Fruit fly (Drosophila melanogaster) whole organism, embryonic: ENCODE results near the gene Coq2.

Experiments
- Awh ChIP-seq: fragments of 200-800 bp; sonication (Bioruptor generic); IDR thresholded peaks from 2 replicates; pipeline ENCODE4, ENCODE4 v1.3.6; 2022; ENCODE audit warnings: missing biosample characterization, missing genetic modification characterization
- CG11247 ChIP-seq: fragments of 200-800 bp; sonication (Bioruptor generic); IDR thresholded peaks from 2 replicates; pipeline ENCODE4 v1.3.6; 2022; ENCODE audit warnings: missing biosample characterization, missing genetic modification characterization
- CG11560 ChIP-seq: fragments of 200-800 bp; sonication (Bioruptor generic); IDR thresholded peaks from 3 replicates; pipeline ENCODE4 v1.3.6; 2022; ENCODE audit warnings: missing biosample characterization, missing genetic modification characterization
- CG13287 ChIP-seq: fragments of 200-800 bp; sonication (Bioruptor generic); IDR thresholded peaks from 2 replicates; pipeline ENCODE4 v1.3.6; 2022; ENCODE audit warnings: missing biosample characterization, missing genetic modification characterization; ENCODE audit not compliant: partially characterized antibody
- CG15011 ChIP-seq: fragments of 200-800 bp; sonication (Bioruptor generic); optimal IDR thresholded peaks from 3 replicates; lab custom pipeline; 2018; ENCODE audit warnings: missing biosample characterization, mild to moderate bottlenecking, missing genetic modification characterization
- CG15269 ChIP-seq: fragments of 200-800 bp; sonication (Bioruptor generic); optimal IDR thresholded peaks from 2 replicates; lab custom pipeline; 2018; ENCODE audit warnings: missing biosample characterization, mild to moderate bottlenecking, missing genetic modification characterization, moderate library complexity
- CG1603 ChIP-seq: fragments of 200-800 bp; sonication (Bioruptor generic); optimal IDR thresholded peaks from 2 replicates; lab custom pipeline; 2019; ENCODE audit warnings: missing biosample characterization, mild to moderate bottlenecking, missing genetic modification characterization, moderate library complexity
- CG17612 ChIP-seq: fragments of 200-800 bp; sonication (Bioruptor generic); IDR thresholded peaks from 2 replicates; pipeline ENCODE4 v1.3.6; 2022; ENCODE audit warnings: missing biosample characterization, missing genetic modification characterization
- CG1792 ChIP-seq: fragments of 200-800 bp; sonication (Bioruptor generic); optimal IDR thresholded peaks from 2 replicates; lab custom pipeline; 2016; ENCODE audit warnings: missing biosample characterization, missing genetic modification characterization
- CG18476 ChIP-seq: fragments of 200-800 bp; sonication (Bioruptor generic); optimal IDR thresholded peaks from 2 replicates; lab custom pipeline; 2016; ENCODE audit warnings: missing biosample characterization, mild to moderate bottlenecking, missing genetic modification characterization
- CG2120 ChIP-seq: fragments of 200-800 bp; sonication (Bioruptor generic); optimal IDR thresholded peaks from 3 replicates; lab custom pipeline; 2016; ENCODE audit warnings: missing biosample characterization, missing genetic modification characterization
- CG3163 ChIP-seq: fragments of 200-800 bp; sonication (Bioruptor generic); optimal IDR thresholded peaks from 3 replicates; lab custom pipeline; 2016; ENCODE audit warnings: missing biosample characterization, missing genetic modification characterization
- CG3995 ChIP-seq: fragments of 200-800 bp; sonication (Bioruptor generic); optimal IDR thresholded peaks from 3 replicates; lab custom pipeline; 2016; ENCODE audit warnings: missing biosample characterization, missing genetic modification characterization
- CG6689 ChIP-seq: fragments of 200-800 bp; sonication (Bioruptor generic); IDR thresholded peaks from 2 replicates; pipeline ENCODE4 v1.3.6; 2022; ENCODE audit warnings: missing biosample characterization, missing genetic modification characterization
- CG6854 ChIP-seq: fragments of 200-800 bp; sonication (Bioruptor generic); optimal IDR thresholded peaks from 3 replicates; lab custom pipeline; 2017; ENCODE audit warnings: missing biosample characterization, mild to moderate bottlenecking, missing genetic modification characterization
- CG7963 ChIP-seq: fragments of 200-800 bp; sonication (Bioruptor generic); IDR thresholded peaks from 3 replicates; pipeline ENCODE4 v1.3.6; 2022; ENCODE audit warnings: missing biosample characterization, missing genetic modification characterization; ENCODE audit not compliant: partially characterized antibody
- CG8290 ChIP-seq, 3 experiments: fragments of 200-800 bp; sonication (Bioruptor generic); optimal IDR thresholded peaks; 2 replicates each; lab custom pipeline; 2016 to 2019; ENCODE audit warnings: missing biosample characterization in 3 of 3, missing genetic modification characterization in 3 of 3, mild to moderate bottlenecking in 2 of 3, moderate library complexity in 1 of 3
- CG9215 ChIP-seq: fragments of 200-800 bp; sonication (Bioruptor generic); IDR thresholded peaks from 2 replicates; pipeline ENCODE4 v1.3.6; 2022; ENCODE audit warnings: missing biosample characterization, missing genetic modification characterization
- CG9437 ChIP-seq: fragments of 200-800 bp; sonication (Bioruptor generic); optimal IDR thresholded peaks from 2 replicates; lab custom pipeline; 2018; ENCODE audit warnings: missing biosample characterization, mild to moderate bottlenecking, missing genetic modification characterization
- CTCF ChIP-seq: fragments of 200-800 bp; sonication (Bioruptor generic); optimal IDR thresholded peaks from 2 replicates; lab custom pipeline; 2017; ENCODE audit warnings: missing biosample characterization, mild to moderate bottlenecking, missing genetic modification characterization, moderate library complexity
- CkIIα-i1 ChIP-seq: fragments of 200-800 bp; sonication (Bioruptor generic); IDR thresholded peaks from 2 replicates; pipeline ENCODE4 v1.3.6; 2022; ENCODE audit warnings: missing biosample characterization, missing genetic modification characterization
- Dad ChIP-seq: fragments of 200-800 bp; sonication (Bioruptor generic); optimal IDR thresholded peaks from 3 replicates; lab custom pipeline; 2016; ENCODE audit warnings: missing biosample characterization, missing genetic modification characterization
- Dp ChIP-seq: fragments of 200-800 bp; sonication (Bioruptor generic); optimal IDR thresholded peaks from 2 replicates; lab custom pipeline; 2018; ENCODE audit warnings: missing biosample characterization, mild to moderate bottlenecking, missing genetic modification characterization, moderate library complexity
- H2.0 ChIP-seq: fragments of 200-800 bp; sonication (Bioruptor generic); IDR thresholded peaks from 2 replicates; pipeline ENCODE4 v1.3.6; 2022; ENCODE audit warnings: missing biosample characterization, missing genetic modification characterization
- HLH3B ChIP-seq: fragments of 200-800 bp; sonication (Bioruptor generic); IDR thresholded peaks from 2 replicates; pipeline ENCODE4 v1.3.6; 2022; ENCODE audit warnings: missing biosample characterization, missing genetic modification characterization
- HmgD ChIP-seq: fragments of 200-800 bp; sonication (Bioruptor generic); optimal IDR thresholded peaks from 3 replicates; lab custom pipeline; 2016; ENCODE audit warnings: missing biosample characterization, missing genetic modification characterization
- Hr39 ChIP-seq: fragments of >200 bp; optimal IDR thresholded peaks from 2 replicates; lab custom pipeline; 2017
- Lpt ChIP-seq: fragments of >200 bp; optimal IDR thresholded peaks from 2 replicates; lab custom pipeline; 2018; ENCODE audit warnings: missing biosample characterization, missing genetic modification characterization
- Mad ChIP-seq: fragments of 200-800 bp; sonication (Bioruptor generic); optimal IDR thresholded peaks from 2 replicates; lab custom pipeline; 2016; ENCODE audit warnings: missing biosample characterization, missing genetic modification characterization
- Med ChIP-seq: fragments of 200-800 bp; sonication (Bioruptor generic); peaks from one replicate; lab custom pipeline; 2016; ENCODE audit warnings: missing biosample characterization, missing genetic modification characterization, mild to moderate bottlenecking, inconsistent platforms, moderate library complexity
- NFAT ChIP-seq: fragments of 200-800 bp; sonication (Bioruptor generic); IDR thresholded peaks from 2 replicates; pipeline ENCODE4 v1.3.6; 2022; ENCODE audit warnings: missing biosample characterization, missing genetic modification characterization
- Rx ChIP-seq: fragments of 200-800 bp; sonication (Bioruptor generic); IDR thresholded peaks from 2 replicates; pipeline ENCODE4 v1.3.6; 2022; ENCODE audit warnings: missing biosample characterization, missing genetic modification characterization
- amos ChIP-seq: fragments of 200-800 bp; sonication (Bioruptor generic); IDR thresholded peaks from 2 replicates; pipeline ENCODE4 v1.3.6; 2022; ENCODE audit warnings: missing biosample characterization, missing genetic modification characterization; ENCODE audit not compliant: partially characterized antibody
- aop ChIP-seq: fragments of 200-800 bp; sonication (Bioruptor generic); IDR thresholded peaks from 2 replicates; pipeline ENCODE4 v1.3.6; 2022; ENCODE audit warnings: missing biosample characterization, missing genetic modification characterization
- ara ChIP-seq: fragments of 200-800 bp; sonication (Bioruptor generic); IDR thresholded peaks from 2 replicates; pipeline ENCODE4 v1.3.6; 2022; ENCODE audit warnings: missing biosample characterization, missing genetic modification characterization
- ase ChIP-seq: fragments of 200-800 bp; sonication (Bioruptor generic); IDR thresholded peaks from 3 replicates; pipeline ENCODE4 v1.3.6; 2022; ENCODE audit warnings: missing biosample characterization, missing genetic modification characterization
- ato ChIP-seq: fragments of 200-800 bp; sonication (Bioruptor generic); IDR thresholded peaks from 2 replicates; pipeline ENCODE4 v1.3.6; 2022; ENCODE audit warnings: missing biosample characterization, missing genetic modification characterization; ENCODE audit not compliant: partially characterized antibody
- crc ChIP-seq: fragments of 200-800 bp; sonication (Bioruptor generic); optimal IDR thresholded peaks from 2 replicates; lab custom pipeline; 2016; ENCODE audit warnings: missing biosample characterization, missing genetic modification characterization
- cwo ChIP-seq: fragments of 200-800 bp; sonication (Bioruptor generic); optimal IDR thresholded peaks from 3 replicates; lab custom pipeline; 2017; ENCODE audit warnings: missing biosample characterization, missing genetic modification characterization, mild to moderate bottlenecking, moderate library complexity, missing genetic modification reagents
- da ChIP-seq: fragments of 200-800 bp; sonication (Bioruptor generic); optimal IDR thresholded peaks from 2 replicates; lab custom pipeline; 2016; ENCODE audit warnings: missing biosample characterization, missing genetic modification characterization
- dan ChIP-seq: fragments of 200-800 bp; sonication (Bioruptor generic); IDR thresholded peaks from 2 replicates; pipeline ENCODE4 v1.3.6; 2022; ENCODE audit warnings: missing biosample characterization, missing genetic modification characterization
- dysf ChIP-seq: fragments of 200-800 bp; sonication (Bioruptor generic); IDR thresholded peaks from 3 replicates; pipeline ENCODE4 v1.3.6; 2022; ENCODE audit warnings: missing biosample characterization, missing genetic modification characterization
- eyg ChIP-seq: fragments of 200-800 bp; sonication (Bioruptor generic); optimal IDR thresholded peaks from 3 replicates; lab custom pipeline; 2016; ENCODE audit warnings: missing biosample characterization, missing genetic modification characterization
- hth ChIP-seq: fragments of >200 bp; optimal IDR thresholded peaks from 2 replicates; lab custom pipeline; 2017; ENCODE audit warnings: inconsistent platforms
- insv ChIP-seq, 2 experiments: fragments of 200-800 bp; sonication (Bioruptor generic); optimal IDR thresholded peaks; 3 replicates each; lab custom pipeline; 2016 to 2018; ENCODE audit warnings: missing biosample characterization in 2 of 2, missing genetic modification characterization in 2 of 2
- lab ChIP-seq: fragments of 200-800 bp; sonication (Bioruptor generic); optimal IDR thresholded peaks from 3 replicates; lab custom pipeline; 2017; ENCODE audit warnings: missing biosample characterization, missing genetic modification characterization, mild to moderate bottlenecking, moderate library complexity, missing genetic modification reagents
- mirr ChIP-seq: fragments of 200-800 bp; sonication (Bioruptor generic); optimal IDR thresholded peaks from 3 replicates; lab custom pipeline; 2018; ENCODE audit warnings: missing biosample characterization, mild to moderate bottlenecking, missing genetic modification characterization
- nerfin-2 ChIP-seq: fragments of 200-800 bp; sonication (Bioruptor generic); IDR thresholded peaks from 2 replicates; pipeline ENCODE4 v1.3.6; 2022; ENCODE audit warnings: missing biosample characterization, missing genetic modification characterization; ENCODE audit not compliant: partially characterized antibody
- pros ChIP-seq: fragments of 200-800 bp; sonication (Bioruptor generic); optimal IDR thresholded peaks from 3 replicates; lab custom pipeline; 2019; ENCODE audit warnings: missing biosample characterization, mild to moderate bottlenecking, missing genetic modification characterization, moderate library complexity
- so ChIP-seq: fragments of 200-800 bp; sonication (Bioruptor generic); IDR thresholded peaks from 3 replicates; pipeline ENCODE4 v1.3.6; 2022; ENCODE audit warnings: missing biosample characterization, missing genetic modification characterization
- tup ChIP-seq: fragments of 200-800 bp; sonication (Bioruptor generic); optimal IDR thresholded peaks from 2 replicates; lab custom pipeline; 2016; ENCODE audit warnings: missing biosample characterization, mild to moderate bottlenecking, missing genetic modification characterization, moderate library complexity
- unpg ChIP-seq: fragments of 200-800 bp; sonication (Bioruptor generic); optimal IDR thresholded peaks from 3 replicates; lab custom pipeline; 2018; ENCODE audit warnings: missing biosample characterization, mild to moderate bottlenecking, missing genetic modification characterization, moderate library complexity

Gene Coq2

DNA sequence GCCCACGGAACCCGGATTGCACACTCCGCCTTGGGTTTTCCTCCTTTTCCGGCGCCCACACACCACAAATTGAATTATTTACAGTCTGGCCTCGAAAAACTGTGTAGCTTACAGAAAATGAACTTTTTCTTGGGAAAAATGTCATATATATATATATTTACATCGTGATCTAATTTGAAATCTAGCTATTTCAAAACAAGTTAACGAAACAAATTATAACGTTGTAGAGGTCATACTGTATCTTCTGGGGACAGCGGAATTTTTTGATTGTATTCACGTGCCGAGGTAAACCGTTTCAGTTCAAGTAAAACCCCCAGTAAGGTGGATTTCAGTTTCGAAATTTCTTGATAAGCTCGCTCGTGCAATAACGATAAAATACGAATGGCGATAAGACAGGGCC lies 38.1 kb upstream of the Coq2 start (continued):
- TF ChIP-seq HLH3B (GFP tag; lab: Robert Waterston, UW) (peak; percentile 62), ara (GFP tag; lab: Robert Waterston, UW) (peak; percentile 23; the same call in 1 of the 2 replicates), cwo (peak; percentile 87), dan (GFP tag; lab: Robert Waterston, UW) (no peak), CG9215 (GFP tag; lab: Robert Waterston, UW) (peak; percentile 21; the same call in 1 of the 2 replicates), unpg (GFP tag; lab: Kevin White, UChicago) (peak; percentile 66), HmgD (GFP tag; lab: Kevin White, UChicago) (no peak), CG1603 (peak; percentile 49), CG13287 (GFP tag; lab: Robert Waterston, UW) (no peak), CG15011 (GFP tag; lab: Kevin White, UChicago) (no peak), CG3995 (GFP tag; lab: Kevin White, UChicago) (no peak), Mad (GFP tag; lab: Kevin White, UChicago) (no peak), Awh (GFP tag; lab: Robert Waterston, UW) (peak; percentile 74), dysf (GFP tag; lab: Robert Waterston, UW) (peak; percentile 76), eyg (no peak), pros (GFP tag; lab: Kevin White, UChicago) (no peak), aop (GFP tag; lab: Robert Waterston, UW) (no peak), CG1792 (GFP tag; lab: Kevin White, UChicago) (no peak), CG3163 (GFP tag; lab: Kevin White, UChicago) (no peak), so (GFP tag; lab: Robert Waterston, UW) (peak; percentile 62; the same call in 1 of the 3 replicates), Lpt (GFP tag; lab: Kevin White, UChicago) (no peak), nerfin-2 (GFP tag; lab: Robert Waterston, UW) (no peak), lab (GFP tag; lab: Kevin White, UChicago) (peak; percentile 74), CkIIα-i1 (GFP tag; lab: Robert Waterston, UW) (0 out of 2 replicates have a peak, but pooled peaks have one; percentile 50), CG2120 (peak; percentile 63), CG17612 (0 out of 2 replicates have a peak, but pooled peaks have one; percentile 41), da (no peak), CG6854 (no peak), tup (GFP tag; lab: Kevin White, UChicago) (no peak), ato (GFP tag; lab: Robert Waterston, UW) (no peak), CG7963 (no peak), Dad (GFP tag; lab: Kevin White, UChicago) (no peak), NFAT (GFP tag; lab: Robert Waterston, UW) (peak; percentile 53), ase (peak; percentile 63; the same call in 2 of the 3 replicates), CG8290 (GFP tag; optimal IDR thresholded peaks at IDR 0.05; lab: Kevin White, UChicago) (no peak), CG8290 (tag; optimal IDR thresholded peaks at IDR 0.05; lab: Kevin White, UChicago) (peak in 1 of 2 experiments; percentile 42), hth (no peak), CG6689 (GFP tag; lab: Robert Waterston, UW) (peak; percentile 74), Hr39 (lab: Kevin White, UChicago) (no peak), mirr (no peak), CTCF (GFP tag; lab: Kevin White, UChicago) (no peak), CG18476 (GFP tag; lab: Kevin White, UChicago) (no peak), CG11247 (GFP tag; lab: Robert Waterston, UW) (peak; percentile 38; the same call in 1 of the 2 replicates), H2.0 (GFP tag; lab: Robert Waterston, UW) (peak; percentile 40; the same call in 1 of the 2 replicates), CG15269 (tag; lab: Kevin White, UChicago) (peak; percentile 72), crc (no peak), Rx (GFP tag; lab: Robert Waterston, UW) (peak; percentile 61), Med (GFP tag; lab: Kevin White, UChicago) (peak; percentile 83), Dp (GFP tag; lab: Kevin White, UChicago) (no peak), CG11560 (tag; lab: Robert Waterston, UW) (no peak), CG9437 (GFP tag; lab: Kevin White, UChicago) (no peak), amos (GFP tag; lab: Robert Waterston, UW) (no peak), insv (GFP tag; optimal IDR thresholded peaks at IDR 0.05; lab: Kevin White, UChicago) (no peak)
